Fruit fly (Drosophila melanogaster) whole organism, embryonic: ENCODE data around the gene caz.

Experiments used
- Adf1 ChIP-seq: fragments of 200-800 bp; sonication (Bioruptor generic); IDR thresholded peaks from 2 replicates; pipeline ENCODE4 v1.3.6; 2022; ENCODE audit warnings: missing biosample characterization, missing genetic modification characterization
- B-H2 ChIP-seq: fragments of 200-800 bp; sonication (Bioruptor generic); optimal IDR thresholded peaks from 2 replicates; lab custom pipeline; 2018; ENCODE audit warnings: missing biosample characterization, mild to moderate bottlenecking, missing genetic modification characterization
- CG11398 ChIP-seq: fragments of 200-800 bp; sonication (Bioruptor generic); optimal IDR thresholded peaks from 2 replicates; lab custom pipeline; 2016; ENCODE audit warnings: missing biosample characterization, missing genetic modification characterization
- CG1233 ChIP-seq: fragments of 200-800 bp; sonication (Bioruptor generic); optimal IDR thresholded peaks from 4 replicates; lab custom pipeline; 2018; ENCODE audit warnings: missing biosample characterization, mild to moderate bottlenecking, missing genetic modification characterization
- CG12942 ChIP-seq: fragments of 200-800 bp; sonication (Bioruptor generic); optimal IDR thresholded peaks from 3 replicates; lab custom pipeline; 2016; ENCODE audit warnings: missing biosample characterization, missing genetic modification characterization
- CG14860 ChIP-seq: fragments of 200-800 bp; sonication (Bioruptor generic); IDR thresholded peaks from 3 replicates; pipeline ENCODE4 v1.3.6; 2022; ENCODE audit warnings: missing biosample characterization, missing genetic modification characterization; ENCODE audit not compliant: partially characterized antibody
- CG2889 ChIP-seq: fragments of 200-800 bp; sonication (Bioruptor generic); IDR thresholded peaks from 3 replicates; pipeline ENCODE4 v1.3.6; 2022; ENCODE audit warnings: missing biosample characterization, missing genetic modification characterization
- CG31441 ChIP-seq: fragments of 200-800 bp; sonication (Bioruptor generic); IDR thresholded peaks from 2 replicates; pipeline ENCODE4 v1.3.6; 2022; ENCODE audit warnings: missing biosample characterization, missing genetic modification characterization
- CG3163 ChIP-seq: fragments of 200-800 bp; sonication (Bioruptor generic); optimal IDR thresholded peaks from 3 replicates; lab custom pipeline; 2016; ENCODE audit warnings: missing biosample characterization, missing genetic modification characterization
- CG32532 ChIP-seq: fragments of 200-800 bp; sonication (Bioruptor generic); IDR thresholded peaks from 2 replicates; pipeline ENCODE4 v1.3.6; 2022; ENCODE audit warnings: missing biosample characterization, missing genetic modification characterization
- CG32772 ChIP-seq: fragments of 200-800 bp; sonication (Bioruptor generic); IDR thresholded peaks from 2 replicates; pipeline ENCODE4 v1.3.6; 2022; ENCODE audit warnings: missing biosample characterization, missing genetic modification characterization
- CG3281 ChIP-seq: fragments of 200-800 bp; sonication (Bioruptor generic); optimal IDR thresholded peaks from 3 replicates; lab custom pipeline; 2017; ENCODE audit warnings: missing biosample characterization, mild to moderate bottlenecking, missing genetic modification characterization
- CG34224 ChIP-seq: fragments of 200-800 bp; sonication (Bioruptor generic); IDR thresholded peaks from 3 replicates; pipeline ENCODE4 v1.3.6; 2022; ENCODE audit warnings: missing biosample characterization, missing genetic modification characterization; ENCODE audit not compliant: partially characterized antibody
- D19A ChIP-seq: fragments of 200-800 bp; optimal IDR thresholded peaks from 3 replicates; lab custom pipeline; 2019; ENCODE audit warnings: missing biosample characterization, mild to moderate bottlenecking, missing genetic modification characterization, moderate library complexity
- Dek ChIP-seq: fragments of 200-800 bp; sonication (Bioruptor generic); optimal IDR thresholded peaks from 3 replicates; lab custom pipeline; 2019; ENCODE audit warnings: missing biosample characterization, mild to moderate bottlenecking, missing genetic modification characterization, moderate library complexity
- Doc3 ChIP-seq: fragments of 200-800 bp; sonication (Bioruptor generic); IDR thresholded peaks from 3 replicates; pipeline ENCODE4 v1.3.6; 2022; ENCODE audit warnings: missing biosample characterization, missing genetic modification characterization; ENCODE audit not compliant: partially characterized antibody
- Drgx ChIP-seq: fragments of 200-800 bp; sonication (Bioruptor generic); IDR thresholded peaks from 2 replicates; pipeline ENCODE4 v1.3.6; 2022; ENCODE audit warnings: missing biosample characterization, missing genetic modification characterization
- E2f1 ChIP-seq: fragments of 200-800 bp; sonication (Bioruptor generic); IDR thresholded peaks from 2 replicates; pipeline ENCODE4 v1.3.6; 2022; ENCODE audit warnings: missing biosample characterization, missing genetic modification characterization
- Fer2 ChIP-seq: fragments of 200-800 bp; sonication (Bioruptor generic); optimal IDR thresholded peaks from 2 replicates; lab custom pipeline; 2018; ENCODE audit warnings: missing biosample characterization, mild to moderate bottlenecking, missing genetic modification characterization, moderate library complexity
- HHEX ChIP-seq: fragments of 200-800 bp; sonication (Bioruptor generic); optimal IDR thresholded peaks from 3 replicates; lab custom pipeline; 2017; ENCODE audit warnings: missing biosample characterization, mild to moderate bottlenecking, missing genetic modification characterization, missing genetic modification reagents
- Hmr ChIP-seq: fragments of 200-800 bp; sonication (Bioruptor generic); optimal IDR thresholded peaks from 3 replicates; lab custom pipeline; 2017; ENCODE audit warnings: mild to moderate bottlenecking, missing biosample characterization, missing genetic modification reagents, missing genetic modification characterization
- Hr51 ChIP-seq, 2 experiments: fragments of 200-800 bp; sonication (Bioruptor generic); optimal IDR thresholded peaks; 2 replicates in 1 of 2; 3 replicates in 1 of 2; lab custom pipeline; 2016 to 2018; ENCODE audit warnings: missing biosample characterization in 2 of 2, missing genetic modification characterization in 2 of 2, mild to moderate bottlenecking in 1 of 2, moderate library complexity in 1 of 2
- Max ChIP-seq: fragments of 200-800 bp; sonication (Bioruptor generic); optimal IDR thresholded peaks from 2 replicates; lab custom pipeline; 2016; ENCODE audit warnings: missing biosample characterization, mild to moderate bottlenecking, missing genetic modification characterization
- Meics ChIP-seq: fragments of 200-800 bp; sonication (Bioruptor generic); optimal IDR thresholded peaks from 2 replicates; lab custom pipeline; 2017; ENCODE audit warnings: missing biosample characterization, mild to moderate bottlenecking, missing genetic modification characterization
- NC2β ChIP-seq: fragments of 200-800 bp; sonication (Bioruptor generic); optimal IDR thresholded peaks from 2 replicates; lab custom pipeline; 2016; ENCODE audit warnings: missing biosample characterization, missing genetic modification characterization
- NK7.1 ChIP-seq: fragments of 200-800 bp; sonication (Bioruptor generic); optimal IDR thresholded peaks from 3 replicates; lab custom pipeline; 2016; ENCODE audit warnings: missing biosample characterization, missing genetic modification characterization
- Nf-YA ChIP-seq: fragments of 200-800 bp; sonication (Bioruptor generic); IDR thresholded peaks from 2 replicates; pipeline ENCODE4 v1.3.6; 2022; ENCODE audit warnings: missing biosample characterization, missing genetic modification characterization
- Taf1 ChIP-seq: fragments of 200-800 bp; sonication (Bioruptor generic); IDR thresholded peaks from 2 replicates; pipeline ENCODE4 v1.3.6; 2022; ENCODE audit warnings: missing biosample characterization, missing genetic modification characterization
- YL-1 ChIP-seq: fragments of 200-800 bp; sonication (Bioruptor generic); optimal IDR thresholded peaks from 3 replicates; lab custom pipeline; 2017; ENCODE audit warnings: missing biosample characterization, mild to moderate bottlenecking, missing genetic modification characterization
- ase ChIP-seq: fragments of 200-800 bp; sonication (Bioruptor generic); IDR thresholded peaks from 3 replicates; pipeline ENCODE4 v1.3.6; 2022; ENCODE audit warnings: missing biosample characterization, missing genetic modification characterization
- cg ChIP-seq: fragments of 200-800 bp; sonication (Bioruptor generic); optimal IDR thresholded peaks from 3 replicates; lab custom pipeline; 2019; ENCODE audit warnings: missing biosample characterization, mild to moderate bottlenecking, missing genetic modification characterization, moderate library complexity
- ci ChIP-seq: fragments of 200-800 bp; sonication (Bioruptor generic); IDR thresholded peaks from 3 replicates; pipeline ENCODE4 v1.3.6; 2022; ENCODE audit warnings: missing biosample characterization, missing genetic modification characterization
- cwo ChIP-seq: fragments of 200-800 bp; sonication (Bioruptor generic); optimal IDR thresholded peaks from 3 replicates; lab custom pipeline; 2017; ENCODE audit warnings: missing biosample characterization, missing genetic modification characterization, mild to moderate bottlenecking, moderate library complexity, missing genetic modification reagents
- da ChIP-seq: fragments of 200-800 bp; sonication (Bioruptor generic); optimal IDR thresholded peaks from 2 replicates; lab custom pipeline; 2016; ENCODE audit warnings: missing biosample characterization, missing genetic modification characterization
- fd3F ChIP-seq: fragments of 200-800 bp; sonication (Bioruptor generic); optimal IDR thresholded peaks from 2 replicates; lab custom pipeline; 2018; ENCODE audit warnings: missing biosample characterization, mild to moderate bottlenecking, missing genetic modification characterization, moderate library complexity
- gcm ChIP-seq: fragments of 200-800 bp; sonication (Bioruptor generic); optimal IDR thresholded peaks from 2 replicates; lab custom pipeline; 2019; ENCODE audit warnings: missing biosample characterization, mild to moderate bottlenecking, missing genetic modification characterization, moderate library complexity
- ham ChIP-seq: fragments of 200-800 bp; sonication (Bioruptor generic); IDR thresholded peaks from 2 replicates; pipeline ENCODE4 v1.3.6; 2022; ENCODE audit warnings: missing biosample characterization, missing genetic modification characterization
- lilli ChIP-seq: fragments of 200-800 bp; sonication (Bioruptor generic); optimal IDR thresholded peaks from 3 replicates; lab custom pipeline; 2016; ENCODE audit warnings: missing biosample characterization, missing genetic modification characterization
- luna ChIP-seq: fragments of 200-800 bp; sonication (Bioruptor generic); optimal IDR thresholded peaks from 2 replicates; lab custom pipeline; 2016; ENCODE audit warnings: missing biosample characterization, missing genetic modification characterization
- row ChIP-seq: fragments of 200-800 bp; sonication (Bioruptor generic); IDR thresholded peaks from 3 replicates; pipeline ENCODE4 v1.3.6; 2022; ENCODE audit warnings: missing biosample characterization, missing genetic modification characterization
- sc ChIP-seq, 3 experiments: fragments of >200 bp in 2 of 3; fragments of 200-800 bp in 1 of 3; sonication (Bioruptor generic) in 1 of 3; optimal IDR thresholded peaks; 2 replicates in 2 of 3; 3 replicates in 1 of 3; lab custom pipeline; 2017; ENCODE audit warnings: mild to moderate bottlenecking in 1 of 3, missing biosample characterization in 1 of 3, missing genetic modification characterization in 1 of 3, missing genetic modification reagents in 1 of 3
- seq ChIP-seq: fragments of 200-800 bp; sonication (Bioruptor generic); IDR thresholded peaks from 2 replicates; pipeline ENCODE4 v1.3.6; 2022; ENCODE audit warnings: missing biosample characterization, missing genetic modification characterization
- sim ChIP-seq: fragments of 200-800 bp; sonication (Bioruptor generic); IDR thresholded peaks from 2 replicates; pipeline ENCODE4 v1.3.6; 2022; ENCODE audit warnings: missing biosample characterization, missing genetic modification characterization
- sima ChIP-seq: fragments of 200-800 bp; sonication (Bioruptor generic); optimal IDR thresholded peaks from 2 replicates; lab custom pipeline; 2016; ENCODE audit warnings: missing biosample characterization, missing genetic modification characterization
- slou ChIP-seq: fragments of 200-800 bp; sonication (Bioruptor generic); optimal IDR thresholded peaks from 3 replicates; lab custom pipeline; 2016; ENCODE audit warnings: missing biosample characterization, missing genetic modification characterization
- tup ChIP-seq: fragments of 200-800 bp; sonication (Bioruptor generic); optimal IDR thresholded peaks from 2 replicates; lab custom pipeline; 2016; ENCODE audit warnings: missing biosample characterization, mild to moderate bottlenecking, missing genetic modification characterization, moderate library complexity
- twi ChIP-seq: fragments of 200-800 bp; optimal IDR thresholded peaks from 2 replicates; lab custom pipeline; 2019; ENCODE audit warnings: missing biosample characterization, mild to moderate bottlenecking, missing genetic modification characterization, moderate library complexity
- wdn ChIP-seq: fragments of 200-800 bp; sonication (Bioruptor generic); IDR thresholded peaks from 2 replicates; pipeline ENCODE4 v1.3.6; 2022; ENCODE audit warnings: missing biosample characterization, missing genetic modification characterization
- zen2 ChIP-seq: fragments of 200-800 bp; sonication (Bioruptor generic); IDR thresholded peaks from 3 replicates; pipeline ENCODE4 v1.3.6; 2022; ENCODE audit warnings: missing biosample characterization, missing genetic modification characterization; ENCODE audit not compliant: partially characterized antibody
- zfh2 ChIP-seq: fragments of 200-800 bp; sonication (Bioruptor generic); optimal IDR thresholded peaks from 2 replicates; lab custom pipeline; 2016; ENCODE audit warnings: missing biosample characterization, missing genetic modification characterization

caz gene

DNA sequence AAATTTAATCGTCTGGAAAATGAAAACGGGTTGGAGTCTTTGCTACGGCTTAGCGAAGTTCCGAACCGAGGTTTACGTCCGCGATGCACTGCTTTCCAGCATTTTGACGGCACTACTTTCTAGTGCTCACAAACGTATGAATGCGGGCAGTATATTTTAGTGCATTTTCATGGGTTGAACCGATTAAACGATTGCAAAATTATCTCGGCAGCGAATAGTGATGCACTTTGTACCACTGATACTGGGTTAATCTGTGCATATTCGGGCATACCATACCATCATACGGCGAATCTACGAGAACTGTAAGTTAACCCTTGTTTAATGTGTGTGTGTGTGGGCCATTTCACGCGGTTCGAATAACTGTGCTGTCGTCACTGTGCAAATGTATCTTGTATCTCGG is 17.8 kb upstream of the caz start, which contains the start of gene Mfe2 (continued):
- peak; percentile 10 for TF ChIP-seq cwo
- peak; percentile 44; the same call in 1 of the 2 replicates for TF ChIP-seq CG32532 (GFP tag; lab: Robert Waterston, UW)
- peak; percentile 65; the same call in 1 of the 3 replicates for TF ChIP-seq ci (GFP tag; lab: Robert Waterston, UW)
- TF ChIP-seq CG2889 (GFP tag; lab: Robert Waterston, UW), result no peak
- TF ChIP-seq CG31441 (GFP tag; lab: Robert Waterston, UW), result no peak
- TF ChIP-seq cg (GFP tag; lab: Kevin White, UChicago), result peak; percentile 35
- TF ChIP-seq Doc3 (GFP tag; lab: Robert Waterston, UW), result no peak
- TF ChIP-seq ham, result no peak
- TF ChIP-seq zen2 (GFP tag; lab: Robert Waterston, UW), result no peak
- no peak for TF ChIP-seq wdn
- TF ChIP-seq sima, result no peak
- peak; percentile 63 for TF ChIP-seq lilli
- TF ChIP-seq NC2β (GFP tag; lab: Kevin White, UChicago), result peak; percentile 61
- TF ChIP-seq luna (GFP tag; lab: Kevin White, UChicago), result peak; percentile 9
- no peak; the same call in 1 of the 2 replicates for TF ChIP-seq CG32772 (GFP tag; lab: Robert Waterston, UW)
- TF ChIP-seq Max (GFP tag; lab: Kevin White, UChicago), result peak; percentile 50
- TF ChIP-seq ase, result no peak
- TF ChIP-seq da (GFP tag; lab: Kevin White, UChicago), result no peak
- no peak for TF ChIP-seq CG34224 (GFP tag; lab: Robert Waterston, UW)
- peak; percentile 20 for TF ChIP-seq Dek (tag; lab: Kevin White, UChicago)
- TF ChIP-seq CG1233 (GFP tag; lab: Kevin White, UChicago), result peak; percentile 43
- no peak for TF ChIP-seq CG14860 (GFP tag; lab: Robert Waterston, UW)
- TF ChIP-seq twi (tag; lab: Kevin White, UChicago), result no peak
- peak; percentile 77 for TF ChIP-seq B-H2 (GFP tag; lab: Kevin White, UChicago)
- TF ChIP-seq Hmr (GFP tag; lab: Kevin White, UChicago), result peak; percentile 84
- TF ChIP-seq Nf-YA (GFP tag; lab: Robert Waterston, UW), result no peak
- TF ChIP-seq CG3281 (GFP tag; lab: Kevin White, UChicago), result no peak
- TF ChIP-seq seq (GFP tag; lab: Robert Waterston, UW), result peak; percentile 34; the same call in 1 of the 2 replicates
- TF ChIP-seq NK7.1 (GFP tag; lab: Kevin White, UChicago), result no peak
- TF ChIP-seq sc (optimal IDR thresholded peaks at IDR 0.05; lab: Kevin White, UChicago), result no peak
- no peak for TF ChIP-seq sc (GFP tag; optimal IDR thresholded peaks at IDR 0.05; lab: Kevin White, UChicago)
- TF ChIP-seq CG11398 (GFP tag; lab: Kevin White, UChicago), result peak; percentile 20
- no peak for TF ChIP-seq fd3F (GFP tag; lab: Kevin White, UChicago)
- peak; percentile 57 for TF ChIP-seq slou (GFP tag; lab: Kevin White, UChicago)
- TF ChIP-seq CG12942, result peak; percentile 17
- peak; percentile 28 for TF ChIP-seq HHEX (GFP tag; lab: Kevin White, UChicago)
- no peak for TF ChIP-seq E2f1 (GFP tag; lab: Robert Waterston, UW)
- TF ChIP-seq Taf1 (GFP tag; lab: Robert Waterston, UW), result no peak
- no peak for TF ChIP-seq gcm (GFP tag; lab: Kevin White, UChicago)
- TF ChIP-seq row (GFP tag; lab: Robert Waterston, UW), result 0 out of 3 replicates have a peak, but pooled peaks have one; percentile 11
- peak; percentile 50 for TF ChIP-seq CG3163
- TF ChIP-seq sim (GFP tag; lab: Robert Waterston, UW), result no peak
- TF ChIP-seq Drgx (GFP tag; lab: Robert Waterston, UW), result peak; percentile 28; the same call in 1 of the 2 replicates
- peak; percentile 81 for TF ChIP-seq zfh2 (GFP tag; lab: Kevin White, UChicago)
- peak; percentile 37; the same call in 1 of the 2 replicates for TF ChIP-seq Adf1 (GFP tag; lab: Robert Waterston, UW)
- TF ChIP-seq YL-1 (GFP tag; lab: Kevin White, UChicago), result peak; percentile 77
- no peak for TF ChIP-seq D19A (tag; lab: Kevin White, UChicago)
- no peak for TF ChIP-seq tup (GFP tag; lab: Kevin White, UChicago)
- no peak for TF ChIP-seq Fer2 (tag; lab: Kevin White, UChicago)
- peak in 1 of 2 experiments; percentile 41 for TF ChIP-seq Hr51 (GFP tag; optimal IDR thresholded peaks at IDR 0.05; lab: Kevin White, UChicago)
- TF ChIP-seq Meics, result peak; percentile 25
